Fruit fly (Drosophila melanogaster) whole organism, adult: ENCODE results near the gene CG10317.

Experiments used
- CG11617 ChIP-seq: fragments of 200-800 bp; sonication (Bioruptor generic); optimal IDR thresholded peaks from 2 replicates; lab custom pipeline; 2017; ENCODE audit warnings: mild to moderate bottlenecking, missing biosample characterization, missing genetic modification reagents, missing genetic modification characterization
- CG12768 ChIP-seq: fragments of 200-800 bp; sonication (Bioruptor generic); optimal IDR thresholded peaks from 2 replicates; lab custom pipeline; 2017; ENCODE audit warnings: missing biosample characterization, missing genetic modification characterization, mild to moderate bottlenecking, moderate library complexity, missing genetic modification reagents
- CG14711 ChIP-seq: fragments of 200-800 bp; sonication (Bioruptor generic); optimal IDR thresholded peaks from 2 replicates; lab custom pipeline; 2018; ENCODE audit warnings: missing biosample characterization, mild to moderate bottlenecking, missing genetic modification characterization, moderate library complexity
- CG1620 ChIP-seq: fragments of 200-800 bp; sonication (Bioruptor generic); optimal IDR thresholded peaks from 2 replicates; lab custom pipeline; 2016; ENCODE audit warnings: missing biosample characterization, missing genetic modification characterization
- CG33017 ChIP-seq: fragments of 200-800 bp; sonication (Bioruptor generic); optimal IDR thresholded peaks from 2 replicates; lab custom pipeline; 2018; ENCODE audit warnings: missing biosample characterization, mild to moderate bottlenecking, missing genetic modification characterization, moderate library complexity
- CG5204 ChIP-seq: fragments of 200-800 bp; sonication (Bioruptor generic); optimal IDR thresholded peaks from 2 replicates; lab custom pipeline; 2016; ENCODE audit warnings: missing biosample characterization, missing genetic modification characterization
- CG7045 ChIP-seq: fragments of 200-800 bp; sonication (Bioruptor generic); optimal IDR thresholded peaks from 2 replicates; lab custom pipeline; 2017; ENCODE audit warnings: missing biosample characterization, mild to moderate bottlenecking, missing genetic modification characterization
- CG7101 ChIP-seq: fragments of 200-800 bp; sonication (Bioruptor generic); optimal IDR thresholded peaks from 2 replicates; lab custom pipeline; 2018; ENCODE audit warnings: missing biosample characterization, mild to moderate bottlenecking, missing genetic modification characterization, moderate library complexity
- Clk ChIP-seq: fragments of 200-800 bp; sonication (Bioruptor generic); optimal IDR thresholded peaks from 2 replicates; lab custom pipeline; 2017; ENCODE audit warnings: missing biosample characterization, missing genetic modification characterization
- Crg-1 ChIP-seq: fragments of 200-800 bp; sonication (Bioruptor generic); optimal IDR thresholded peaks from 2 replicates; lab custom pipeline; 2016; ENCODE audit warnings: missing biosample characterization, missing genetic modification characterization
- Hr96 ChIP-seq: fragments of 200-800 bp; sonication (Bioruptor generic); optimal IDR thresholded peaks from 2 replicates; lab custom pipeline; 2016; ENCODE audit warnings: missing biosample characterization, missing genetic modification characterization
- Mnt ChIP-seq: fragments of 200-800 bp; sonication (Bioruptor generic); optimal IDR thresholded peaks from 2 replicates; lab custom pipeline; 2016; ENCODE audit warnings: missing biosample characterization, mild to moderate bottlenecking, missing genetic modification characterization
- bab1 ChIP-seq: fragments of 200-800 bp; sonication (Bioruptor generic); optimal IDR thresholded peaks from 3 replicates; lab custom pipeline; 2019; ENCODE audit warnings: missing biosample characterization, mild to moderate bottlenecking, missing genetic modification characterization, moderate library complexity
- cic ChIP-seq: fragments of 200-800 bp; sonication (Bioruptor generic); optimal IDR thresholded peaks from 2 replicates; lab custom pipeline; 2017; ENCODE audit warnings: missing biosample characterization, mild to moderate bottlenecking, missing genetic modification characterization, moderate library complexity
- cnc ChIP-seq, 2 experiments: fragments of >200 bp; optimal IDR thresholded peaks; 2 replicates each; lab custom pipeline; 2017
- kay ChIP-seq: fragments of 200-800 bp; sonication (Bioruptor generic); peaks from one replicate; lab custom pipeline; 2016; ENCODE audit warnings: missing biosample characterization, missing genetic modification characterization, borderline replicate concordance
- ovo ChIP-seq: fragments of 200-800 bp; sonication (Bioruptor generic); optimal IDR thresholded peaks from 2 replicates; lab custom pipeline; 2016; ENCODE audit warnings: missing biosample characterization, missing genetic modification characterization
- pad ChIP-seq: fragments of 200-800 bp; sonication (Bioruptor generic); optimal IDR thresholded peaks from 3 replicates; lab custom pipeline; 2017; ENCODE audit warnings: missing biosample characterization, missing genetic modification characterization, mild to moderate bottlenecking, moderate library complexity, missing genetic modification reagents
- tj ChIP-seq: fragments of 200-800 bp; sonication (Bioruptor generic); optimal IDR thresholded peaks from 3 replicates; lab custom pipeline; 2017; ENCODE audit warnings: missing biosample characterization, mild to moderate bottlenecking, missing genetic modification characterization, moderate library complexity
- toe ChIP-seq: fragments of 200-800 bp; sonication (Bioruptor generic); optimal IDR thresholded peaks from 2 replicates; lab custom pipeline; 2016; ENCODE audit warnings: missing biosample characterization, missing genetic modification characterization

Gene CG10317

DNA sequence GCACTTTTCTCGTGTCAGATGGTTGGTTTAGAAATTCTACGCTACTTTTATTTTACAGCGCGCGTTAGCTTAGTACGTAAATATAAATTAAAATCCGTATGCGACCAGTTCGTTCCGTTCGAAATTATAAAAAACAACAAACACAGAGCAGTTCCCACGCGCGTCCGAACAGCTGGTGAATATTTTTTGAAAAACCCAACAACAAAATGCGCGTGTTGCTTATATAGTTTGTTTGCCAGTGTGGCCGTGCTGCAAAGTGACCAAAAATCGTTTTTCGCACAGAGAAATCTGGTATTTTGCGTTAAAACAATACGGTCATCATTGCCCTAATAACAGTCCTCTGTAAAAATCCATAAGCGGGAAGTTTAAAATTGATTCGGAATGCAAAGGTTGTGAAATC is 32.0 kb downstream of the CG10317 start:
- TF ChIP-seq Clk (GFP tag; lab: Kevin White, UChicago): no peak
- TF ChIP-seq cic (GFP tag; lab: Kevin White, UChicago): peak; percentile 37
- TF ChIP-seq CG7101 (tag; lab: Kevin White, UChicago): no peak
- peak; percentile 60 for TF ChIP-seq bab1 (GFP tag; lab: Kevin White, UChicago)
- TF ChIP-seq ovo (GFP tag; lab: Kevin White, UChicago): no peak
- no peak for TF ChIP-seq CG1620 (GFP tag; lab: Kevin White, UChicago)
- TF ChIP-seq CG33017 (tag; lab: Kevin White, UChicago): peak; percentile 3
- TF ChIP-seq CG7045 (GFP tag; lab: Kevin White, UChicago): no peak
- no peak for TF ChIP-seq Crg-1 (GFP tag; lab: Kevin White, UChicago)
- no peak for TF ChIP-seq kay
- no peak for TF ChIP-seq Hr96 (GFP tag; lab: Kevin White, UChicago)
- TF ChIP-seq CG11617 (GFP tag; lab: Kevin White, UChicago): no peak
- TF ChIP-seq CG12768 (GFP tag; lab: Kevin White, UChicago): no peak
- no peak for TF ChIP-seq CG5204 (GFP tag; lab: Kevin White, UChicago)
- peak; percentile 15 for TF ChIP-seq pad (GFP tag; lab: Kevin White, UChicago)
- TF ChIP-seq toe (GFP tag; lab: Kevin White, UChicago): no peak
- peak; percentile 65 for TF ChIP-seq Mnt (GFP tag; lab: Kevin White, UChicago)
- no peak for TF ChIP-seq cnc (optimal IDR thresholded peaks at IDR 0.05; lab: Kevin White, UChicago)
- no peak for TF ChIP-seq CG14711 (tag; lab: Kevin White, UChicago)
- TF ChIP-seq tj (GFP tag; lab: Kevin White, UChicago): no peak

DNA sequence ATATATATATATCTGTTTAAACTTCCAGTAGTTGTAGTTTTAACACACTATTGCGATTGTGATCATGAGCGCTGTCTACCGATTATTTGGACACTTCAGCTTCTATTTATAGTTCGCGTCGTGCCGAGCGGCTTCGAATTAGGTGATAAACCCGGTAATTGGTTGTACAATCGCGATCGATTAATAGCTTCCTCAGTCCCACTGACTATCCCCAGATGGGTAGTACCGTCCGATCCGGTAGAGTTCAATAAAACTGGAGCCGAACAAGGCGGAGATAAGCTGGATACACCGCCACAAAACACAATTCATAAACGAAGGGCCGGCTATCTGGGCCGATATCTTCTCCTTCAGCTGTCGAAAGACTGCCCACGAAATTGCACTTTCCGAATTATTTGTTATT is 32.5 kb downstream of the CG10317 start:
- no peak for TF ChIP-seq CG1620 (GFP tag; lab: Kevin White, UChicago)
- no peak for TF ChIP-seq Mnt (GFP tag; lab: Kevin White, UChicago)
- TF ChIP-seq cic (GFP tag; lab: Kevin White, UChicago): no peak
- TF ChIP-seq CG11617 (GFP tag; lab: Kevin White, UChicago): no peak
- no peak for TF ChIP-seq kay
- no peak for TF ChIP-seq CG5204 (GFP tag; lab: Kevin White, UChicago)
- no peak for TF ChIP-seq Clk (GFP tag; lab: Kevin White, UChicago)
- no peak for TF ChIP-seq Crg-1 (GFP tag; lab: Kevin White, UChicago)
- TF ChIP-seq CG12768 (GFP tag; lab: Kevin White, UChicago): no peak

- TF ChIP-seq CG7045 (GFP tag; lab: Kevin White, UChicago) (no peak), cnc (optimal IDR thresholded peaks at IDR 0.05; lab: Kevin White, UChicago) (no peak), bab1 (GFP tag; lab: Kevin White, UChicago) (no peak), Hr96 (GFP tag; lab: Kevin White, UChicago) (no peak), tj (GFP tag; lab: Kevin White, UChicago) (no peak), kay (no peak), CG33017 (tag; lab: Kevin White, UChicago) (no peak), toe (GFP tag; lab: Kevin White, UChicago) (no peak), CG14711 (tag; lab: Kevin White, UChicago) (no peak), CG7101 (tag; lab: Kevin White, UChicago) (no peak)
Measured at dm6 chr3R:16337053-16337385, 33.3 kb downstream of the CG10317 start.

DNA sequence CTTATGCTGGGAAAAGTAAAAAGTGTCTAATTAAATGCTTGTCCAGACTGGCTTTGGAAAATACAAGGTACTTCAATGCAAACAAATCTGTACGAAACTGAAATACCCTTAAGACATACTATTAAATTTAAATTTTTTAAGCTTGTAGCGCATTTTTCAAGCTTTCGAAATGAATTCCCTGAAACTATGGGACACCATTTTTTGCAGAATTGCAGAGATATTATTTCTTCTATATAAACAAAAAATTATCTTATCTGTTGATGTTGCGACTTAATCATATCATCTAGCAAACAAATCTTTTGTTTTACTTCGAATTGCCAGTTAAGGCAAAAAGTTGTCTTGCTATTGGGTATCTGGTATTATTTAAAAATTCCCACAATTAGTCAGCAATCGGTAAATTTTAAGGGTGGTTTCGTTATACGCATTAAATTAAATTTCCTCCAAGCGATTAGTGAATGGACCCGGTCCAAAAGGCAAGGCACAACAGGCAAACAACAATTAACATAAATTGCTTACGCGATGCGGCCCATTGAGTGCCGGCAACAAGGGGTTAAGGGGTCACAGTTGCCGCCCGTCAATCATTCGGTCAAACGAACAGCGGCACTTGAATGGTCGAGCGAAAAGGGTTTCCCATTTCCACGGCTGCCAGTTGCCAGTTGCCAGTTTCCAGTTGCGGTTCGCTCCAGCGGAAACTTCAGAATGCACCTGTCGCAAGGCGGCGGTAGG is 33.8 kb downstream of the CG10317 start:
- TF ChIP-seq CG12768 (GFP tag; lab: Kevin White, UChicago) (peak; percentile 24), tj (GFP tag; lab: Kevin White, UChicago) (peak; percentile 28), CG33017 (tag; lab: Kevin White, UChicago) (peak; percentile 10), CG11617 (GFP tag; lab: Kevin White, UChicago) (no peak), kay (peak; percentile 86)

dm6 chr3R:16335438-16336073 is 34.8 kb downstream of the CG10317 start:
- TF ChIP-seq Clk (GFP tag; lab: Kevin White, UChicago) (no peak), CG1620 (GFP tag; lab: Kevin White, UChicago) (no peak), pad (GFP tag; lab: Kevin White, UChicago) (no peak), CG11617 (GFP tag; lab: Kevin White, UChicago) (no peak), Mnt (GFP tag; lab: Kevin White, UChicago) (no peak), bab1 (GFP tag; lab: Kevin White, UChicago) (no peak), kay (no peak), Crg-1 (GFP tag; lab: Kevin White, UChicago) (no peak), CG5204 (GFP tag; lab: Kevin White, UChicago) (no peak), tj (GFP tag; lab: Kevin White, UChicago) (no peak), cic (GFP tag; lab: Kevin White, UChicago) (no peak), Hr96 (GFP tag; lab: Kevin White, UChicago) (no peak), cnc (optimal IDR thresholded peaks at IDR 0.05; lab: Kevin White, UChicago) (no peak), CG7101 (tag; lab: Kevin White, UChicago) (no peak), toe (GFP tag; lab: Kevin White, UChicago) (no peak), ovo (GFP tag; lab: Kevin White, UChicago) (no peak), CG7045 (GFP tag; lab: Kevin White, UChicago) (no peak), CG33017 (tag; lab: Kevin White, UChicago) (no peak), CG12768 (GFP tag; lab: Kevin White, UChicago) (no peak), CG14711 (tag; lab: Kevin White, UChicago) (no peak)
